Worm (Caenorhabditis elegans) whole organism, late embryonic: Measurements from ENCODE around the gene C04G6.13.

ENCODE experiments used
- F13H6.1 ChIP-seq: sonication (generic microtip); optimal IDR thresholded peaks from 2 replicates; lab custom pipeline; 2016; ENCODE audit warnings: missing genetic modification characterization, missing compliant biosample characterization
- Y22D7AL.16 ChIP-seq: sonication (generic microtip); optimal IDR thresholded peaks from 2 replicates; lab custom pipeline; 2016; ENCODE audit warnings: missing genetic modification characterization, missing compliant biosample characterization
- ahr-1 ChIP-seq: sonication (generic microtip); optimal IDR thresholded peaks from 2 replicates; lab custom pipeline; 2016; ENCODE audit warnings: missing genetic modification characterization, missing compliant biosample characterization
- ama-1 ChIP-seq: fragments of 150-350 bp; optimal IDR thresholded peaks from 2 replicates; lab custom pipeline; 2014
- ceh-2 ChIP-seq: sonication (generic microtip); optimal IDR thresholded peaks from 2 replicates; lab custom pipeline; 2016; ENCODE audit warnings: missing genotype, missing genetic modification characterization, missing compliant biosample characterization
- hlh-13 ChIP-seq: fragments of 200-800 bp; sonication (Bioruptor generic); optimal IDR thresholded peaks from 2 replicates; lab custom pipeline; 2018; ENCODE audit warnings: mild to moderate bottlenecking, missing genetic modification characterization, missing compliant biosample characterization
- hlh-30 ChIP-seq: sonication (generic microtip); optimal IDR thresholded peaks from 2 replicates; lab custom pipeline; 2017; ENCODE audit warnings: antibody characterized with exemption, missing genetic modification characterization, missing compliant biosample characterization; ENCODE audit not compliant: insufficient read depth
- nfya-1 ChIP-seq: sonication (generic microtip); optimal IDR thresholded peaks from 2 replicates; lab custom pipeline; 2017; ENCODE audit warnings: missing genetic modification characterization, mild to moderate bottlenecking, missing compliant biosample characterization, antibody characterized with exemption, moderate library complexity
- pha-4 ChIP-seq: fragments of 150-350 bp; optimal IDR thresholded peaks from 2 replicates; lab custom pipeline; 2018; ENCODE audit warnings: missing biosample characterization, missing genetic modification reagents, missing genetic modification characterization
- sox-4 ChIP-seq: sonication (generic microtip); optimal IDR thresholded peaks from 2 replicates; lab custom pipeline; 2017; ENCODE audit warnings: mild to moderate bottlenecking, missing genetic modification characterization, inconsistent platforms, missing compliant biosample characterization
- tbx-2 ChIP-seq: sonication (generic microtip); optimal IDR thresholded peaks from 2 replicates; lab custom pipeline; 2016; ENCODE audit warnings: missing genetic modification characterization, missing compliant biosample characterization

- no peak for TF ChIP-seq hlh-13 (GFP tag; lab: Kevin White, UChicago)
- no peak for TF ChIP-seq sox-4 (tag; lab: Kevin White, UChicago)
- TF ChIP-seq hlh-30 (tag; lab: Kevin White, UChicago) = no peak
- no peak for TF ChIP-seq nfya-1
- no peak for TF ChIP-seq pha-4 (tag; lab: Kevin White, UChicago)
- TF ChIP-seq ahr-1 (tag; lab: Kevin White, UChicago) = no peak
- TF ChIP-seq Y22D7AL.16 (tag; lab: Kevin White, UChicago) = no peak
- TF ChIP-seq F13H6.1 (tag; lab: Kevin White, UChicago) = no peak
- no peak for TF ChIP-seq ceh-2 (tag; lab: Kevin White, UChicago)
- no peak for TF ChIP-seq tbx-2
- no peak for TF ChIP-seq ama-1 (lab: Kevin White, UChicago)
Measured at ce11 chrII:5120612-5121011, 26.6 kb downstream of the C04G6.13 start.
